Worm (Caenorhabditis elegans) whole organism, young adult: ENCODE results near the gene C18H9.1.

ENCODE experiments used
- B0019.2 ChIP-seq: fragments of 200-800 bp; sonication (Bioruptor generic); conservative IDR thresholded peaks from 2 replicates; pipeline ENCODE4 v1.3.6; 2022; ENCODE audit warnings: missing genetic modification reagents, missing genetic modification characterization, missing compliant biosample characterization
- B0261.1 ChIP-seq: sonication (generic microtip); optimal IDR thresholded peaks from 2 replicates; lab custom pipeline; 2016; ENCODE audit warnings: mild to moderate bottlenecking, missing genetic modification characterization, moderate library complexity, missing compliant biosample characterization
- B0336.3 ChIP-seq: fragments of 200-800 bp; sonication (Bioruptor generic); IDR thresholded peaks from 2 replicates; pipeline ENCODE4 v1.3.6; 2022; ENCODE audit warnings: missing genetic modification characterization, missing compliant biosample characterization
- F22D6.2 ChIP-seq: sonication (generic microtip); optimal IDR thresholded peaks from 2 replicates; lab custom pipeline; 2016; ENCODE audit warnings: mild to moderate bottlenecking, missing genetic modification characterization, missing compliant biosample characterization
- F49E8.2 ChIP-seq: sonication (generic microtip); optimal IDR thresholded peaks from 3 replicates; lab custom pipeline; 2017; ENCODE audit warnings: missing genetic modification characterization, mild to moderate bottlenecking, missing compliant biosample characterization, antibody characterized with exemption, moderate library complexity; ENCODE audit not compliant: insufficient read depth
- K12H6.12 ChIP-seq: fragments of 200-800 bp; sonication (Bioruptor generic); optimal IDR thresholded peaks from 2 replicates; lab custom pipeline; 2018; ENCODE audit warnings: mild to moderate bottlenecking, missing genetic modification characterization, missing compliant biosample characterization
- T26A5.8 ChIP-seq: sonication (generic microtip); optimal IDR thresholded peaks from 2 replicates; lab custom pipeline; 2016; ENCODE audit warnings: missing genetic modification characterization, missing compliant biosample characterization
- Y56A3A.18 ChIP-seq: fragments of 200-800 bp; sonication (Bioruptor generic); IDR thresholded peaks from 2 replicates; pipeline ENCODE4 v1.3.6; 2022; ENCODE audit warnings: missing genetic modification reagents, missing genetic modification characterization, missing compliant biosample characterization
- athp-1 ChIP-seq: sonication (generic microtip); optimal IDR thresholded peaks from 2 replicates; lab custom pipeline; 2017; ENCODE audit warnings: mild to moderate bottlenecking, missing genetic modification characterization, missing compliant biosample characterization
- attf-6 ChIP-seq: fragments of 200-800 bp; sonication (Bioruptor generic); IDR thresholded peaks from 2 replicates; pipeline ENCODE4 v1.3.6; 2022; ENCODE audit warnings: missing genetic modification reagents, missing genetic modification characterization, missing compliant biosample characterization
- ceh-100 ChIP-seq: fragments of 200-800 bp; sonication (Bioruptor generic); IDR thresholded peaks from 2 replicates; pipeline ENCODE4 v1.3.6; 2022; ENCODE audit warnings: missing genetic modification reagents, missing genetic modification characterization, missing compliant biosample characterization
- ceh-27 ChIP-seq: fragments of 200-800 bp; sonication (Bioruptor generic); optimal IDR thresholded peaks from 2 replicates; lab custom pipeline; 2018; ENCODE audit warnings: mild to moderate bottlenecking, missing genetic modification characterization, moderate library complexity, missing compliant biosample characterization
- ceh-40 ChIP-seq: fragments of 200-800 bp; sonication (Bioruptor generic); IDR thresholded peaks from 2 replicates; pipeline ENCODE4 v1.3.6; 2022; ENCODE audit warnings: missing genetic modification characterization, missing compliant biosample characterization
- ceh-79 ChIP-seq: sonication (generic microtip); optimal IDR thresholded peaks from 2 replicates; lab custom pipeline; 2017; ENCODE audit warnings: mild to moderate bottlenecking, missing genetic modification characterization, missing compliant biosample characterization
- dox-1 ChIP-seq: fragments of 200-800 bp; sonication (Bioruptor generic); IDR thresholded peaks from 2 replicates; pipeline ENCODE4 v1.3.6; 2022; ENCODE audit warnings: missing genetic modification reagents, missing genetic modification characterization, missing compliant biosample characterization
- dpl-1 ChIP-seq: fragments of 150-350 bp; optimal IDR thresholded peaks from 2 replicates; lab custom pipeline; 2014; ENCODE audit warnings: missing biosample characterization, missing genetic modification reagents, missing genetic modification characterization
- efl-1 ChIP-seq: fragments of 150-350 bp; optimal IDR thresholded peaks from 2 replicates; lab custom pipeline; 2014; ENCODE audit warnings: missing biosample characterization, missing genetic modification reagents, missing genetic modification characterization
- egl-44 ChIP-seq: fragments of 200-800 bp; sonication (Bioruptor generic); IDR thresholded peaks from 2 replicates; pipeline ENCODE4 v1.3.6; 2022; ENCODE audit warnings: missing genetic modification reagents, missing genetic modification characterization, missing compliant biosample characterization
- egrh-3 ChIP-seq: fragments of 200-800 bp; sonication (Bioruptor generic); IDR thresholded peaks from 2 replicates; pipeline ENCODE4 v1.3.6; 2022; ENCODE audit warnings: missing genetic modification reagents, missing genetic modification characterization, missing compliant biosample characterization
- ekl-4 ChIP-seq: fragments of 200-800 bp; sonication (Bioruptor generic); IDR thresholded peaks from 2 replicates; pipeline ENCODE4 v1.3.6; 2022; ENCODE audit warnings: missing genetic modification reagents, missing genetic modification characterization, missing compliant biosample characterization
- fkh-3 ChIP-seq: sonication (generic microtip); optimal IDR thresholded peaks from 2 replicates; lab custom pipeline; 2016; ENCODE audit warnings: mild to moderate bottlenecking, missing genetic modification characterization, missing compliant biosample characterization
- gei-17 ChIP-seq: fragments of 200-800 bp; sonication (Bioruptor generic); optimal IDR thresholded peaks from 2 replicates; lab custom pipeline; 2018; ENCODE audit warnings: mild to moderate bottlenecking, missing genetic modification characterization, missing compliant biosample characterization
- him-1 ChIP-seq: sonication (generic microtip); optimal IDR thresholded peaks from 2 replicates; lab custom pipeline; 2016; ENCODE audit warnings: missing genotype, missing genetic modification reagents, missing genetic modification characterization, missing compliant biosample characterization
- hmg-20 ChIP-seq: fragments of 200-800 bp; sonication (Bioruptor generic); IDR thresholded peaks from 2 replicates; pipeline ENCODE4 v1.3.6; 2022; ENCODE audit warnings: missing genetic modification reagents, missing genetic modification characterization, missing compliant biosample characterization
- hsf-1 ChIP-seq: fragments of 200-800 bp; sonication (Bioruptor generic); IDR thresholded peaks from 2 replicates; pipeline ENCODE4 v1.3.6; 2022; ENCODE audit warnings: missing genetic modification reagents, missing genetic modification characterization, missing compliant biosample characterization
- lin-26 ChIP-seq: fragments of 200-800 bp; sonication (Bioruptor generic); IDR thresholded peaks from 2 replicates; pipeline ENCODE4 v1.3.6; 2022; ENCODE audit warnings: missing genetic modification reagents, missing genetic modification characterization, missing compliant biosample characterization
- lsy-27 ChIP-seq: sonication (generic microtip); optimal IDR thresholded peaks from 2 replicates; lab custom pipeline; 2017; ENCODE audit warnings: missing genetic modification characterization, mild to moderate bottlenecking, missing compliant biosample characterization, antibody characterized with exemption, missing genotype, borderline replicate concordance; ENCODE audit not compliant: insufficient read depth
- nfya-1 ChIP-seq: sonication (generic microtip); optimal IDR thresholded peaks from 2 replicates; lab custom pipeline; 2017; ENCODE audit warnings: antibody characterized with exemption, missing compliant biosample characterization, missing genetic modification characterization, borderline replicate concordance; ENCODE audit not compliant: insufficient read depth
- nfya-2 ChIP-seq: fragments of 200-800 bp; sonication (Bioruptor generic); IDR thresholded peaks from 2 replicates; pipeline ENCODE4 v1.3.6; 2022; ENCODE audit warnings: missing genetic modification reagents, missing genetic modification characterization, missing compliant biosample characterization
- nhr-120 ChIP-seq: fragments of 200-800 bp; sonication (Bioruptor generic); IDR thresholded peaks from 2 replicates; pipeline ENCODE4 v1.3.6; 2022; ENCODE audit warnings: missing genetic modification characterization, missing compliant biosample characterization
- nhr-179 ChIP-seq: sonication (generic microtip); optimal IDR thresholded peaks from 2 replicates; lab custom pipeline; 2016; ENCODE audit warnings: mild to moderate bottlenecking, missing genetic modification characterization, missing compliant biosample characterization
- nhr-27 ChIP-seq: fragments of 200-800 bp; sonication (Bioruptor generic); optimal IDR thresholded peaks from 2 replicates; lab custom pipeline; 2018; ENCODE audit warnings: mild to moderate bottlenecking, missing genetic modification characterization, moderate library complexity, missing compliant biosample characterization
- pbrm-1 ChIP-seq: fragments of 200-800 bp; sonication (Bioruptor generic); IDR thresholded peaks from 2 replicates; pipeline ENCODE4 v1.3.6; 2022; ENCODE audit warnings: missing genetic modification reagents, missing genetic modification characterization, missing compliant biosample characterization
- pha-4 ChIP-seq: fragments of 150-350 bp; sonication (generic microtip); optimal IDR thresholded peaks from 2 replicates; lab custom pipeline; 2014; ENCODE audit warnings: missing biosample characterization, missing genetic modification reagents, missing genetic modification characterization
- rcor-1 ChIP-seq: fragments of 200-800 bp; sonication (Bioruptor generic); IDR thresholded peaks from 2 replicates; pipeline ENCODE4 v1.3.6; 2022; ENCODE audit warnings: missing genetic modification reagents, missing genetic modification characterization, missing compliant biosample characterization
- repo-1 ChIP-seq: sonication (generic microtip); optimal IDR thresholded peaks from 2 replicates; lab custom pipeline; 2017; ENCODE audit warnings: mild to moderate bottlenecking, missing genetic modification characterization, missing compliant biosample characterization
- rpc-1 ChIP-seq, 2 experiments: fragments of 150-350 bp in 1 of 2; sonication (generic microtip) in 1 of 2; optimal IDR thresholded peaks; 2 replicates each; lab custom pipeline; 2014 to 2018; ENCODE audit warnings: missing biosample characterization in 1 of 2, missing genetic modification characterization in 1 of 2, missing genetic modification reagents in 1 of 2, missing genotype in 1 of 2
- sdz-38 ChIP-seq: sonication (generic microtip); optimal IDR thresholded peaks from 2 replicates; lab custom pipeline; 2016; ENCODE audit warnings: missing genotype, missing genetic modification characterization, missing compliant biosample characterization
- tbx-9 ChIP-seq: sonication (generic microtip); optimal IDR thresholded peaks from 2 replicates; lab custom pipeline; 2016; ENCODE audit warnings: borderline replicate concordance, missing genetic modification characterization, inconsistent platforms, missing compliant biosample characterization
- unc-130 ChIP-seq: sonication (generic microtip); optimal IDR thresholded peaks from 2 replicates; lab custom pipeline; 2016; ENCODE audit warnings: missing genetic modification reagents, missing genetic modification characterization, missing compliant biosample characterization
- xnd-1 ChIP-seq: sonication (generic microtip); optimal IDR thresholded peaks from 2 replicates; lab custom pipeline; 2016; ENCODE audit warnings: missing genotype, missing genetic modification reagents, missing genetic modification characterization, missing compliant biosample characterization
- ztf-18 ChIP-seq: sonication (generic microtip); optimal IDR thresholded peaks from 2 replicates; lab custom pipeline; 2016; ENCODE audit warnings: missing genotype, mild to moderate bottlenecking, missing genetic modification characterization, missing compliant biosample characterization
- ztf-28 ChIP-seq: fragments of 200-800 bp; sonication (Bioruptor generic); IDR thresholded peaks from 2 replicates; pipeline ENCODE4 v1.3.6; 2022; ENCODE audit warnings: missing genetic modification reagents, missing genetic modification characterization, missing compliant biosample characterization

Gene C18H9.1

ce11 chrII:6741428-6741827 lies 42.5 kb downstream of the C18H9.1 start, which contains the start of gene exos-8 (continued):
- TF ChIP-seq hmg-20 (no peak), dox-1 (GFP tag; lab: Robert Waterston, UW) (peak; percentile 57), lin-26 (GFP tag; lab: Robert Waterston, UW) (0 out of 2 replicates have a peak, but pooled peaks have one; percentile 51), ztf-18 (peak; percentile 33), him-1 (tag; lab: Kevin White, UChicago) (peak; percentile 12), dpl-1 (peak; percentile 37)

ce11 chrII:6742614-6743013 lies 43.7 kb downstream of the C18H9.1 start, which contains the start of gene F41G3.6:
F41G3.6 (plus strand) TSS chrII:6742914.
- TF ChIP-seq B0336.3 (GFP tag; lab: Robert Waterston, UW) (no peak), B0261.1 (tag; lab: Kevin White, UChicago) (no peak), rcor-1 (GFP tag; lab: Robert Waterston, UW) (no peak), Y56A3A.18 (GFP tag; lab: Robert Waterston, UW) (no peak), pha-4 (tag; lab: Kevin White, UChicago) (no peak), tbx-9 (no peak), athp-1 (no peak), ceh-27 (GFP tag; lab: Kevin White, UChicago) (no peak), ceh-40 (GFP tag; lab: Robert Waterston, UW) (no peak), F22D6.2 (tag; lab: Kevin White, UChicago) (no peak), attf-6 (GFP tag; lab: Robert Waterston, UW) (no peak), repo-1 (tag; lab: Kevin White, UChicago) (no peak), nfya-1 (no peak), lsy-27 (tag; lab: Kevin White, UChicago) (no peak), nhr-179 (no peak), F49E8.2 (tag; lab: Kevin White, UChicago) (no peak), ceh-100 (no peak), nhr-120 (GFP tag; lab: Robert Waterston, UW) (no peak), gei-17 (GFP tag; lab: Kevin White, UChicago) (no peak), fkh-3 (no peak)

ce11 chrII:6744648-6745047 lies 45.8 kb downstream of the C18H9.1 start, which contains the start of gene ins-15:
ins-15 (minus strand) TSS chrII:6744748.
- TF ChIP-seq ceh-79 (tag; lab: Kevin White, UChicago): no peak
- TF ChIP-seq B0019.2 (GFP tag; lab: Robert Waterston, UW): no peak
- TF ChIP-seq nhr-27: no peak
- TF ChIP-seq nfya-2 (GFP tag; lab: Robert Waterston, UW): no peak

ce11 chrII:6745783-6746182 lies 46.9 kb downstream of the C18H9.1 start, which contains the start of gene ins-14:
ins-14 (minus strand) TSS chrII:6745814.
- TF ChIP-seq repo-1 (tag; lab: Kevin White, UChicago) (no peak), ztf-28 (no peak), F49E8.2 (tag; lab: Kevin White, UChicago) (no peak), ceh-40 (GFP tag; lab: Robert Waterston, UW) (no peak), efl-1 (GFP tag; lab: Kevin White, UChicago) (no peak), egrh-3 (no peak), T26A5.8 (no peak), ekl-4 (GFP tag; lab: Robert Waterston, UW) (no peak), unc-130 (no peak), pbrm-1 (GFP tag; lab: Robert Waterston, UW) (no peak), xnd-1 (tag; lab: Kevin White, UChicago) (no peak), egl-44 (GFP tag; lab: Robert Waterston, UW) (no peak), hsf-1 (no peak), K12H6.12 (no peak), nhr-120 (GFP tag; lab: Robert Waterston, UW) (no peak), rpc-1 (optimal IDR thresholded peaks at IDR 0.05; lab: Kevin White, UChicago) (no peak), rpc-1 (tag; optimal IDR thresholded peaks at IDR 0.05; lab: Kevin White, UChicago) (no peak), nhr-179 (no peak), sdz-38 (tag; lab: Kevin White, UChicago) (no peak)
